Fruit fly (Drosophila melanogaster) whole organism, embryonic: Measurements from ENCODE around the gene Cdc5.

ENCODE experiments used
- CG17186 ChIP-seq: fragments of 200-800 bp; sonication (Bioruptor generic); optimal IDR thresholded peaks from 3 replicates; lab custom pipeline; 2017; ENCODE audit warnings: missing biosample characterization, missing genetic modification reagents, missing genetic modification characterization
- CG4404 ChIP-seq: fragments of 200-800 bp; sonication (Bioruptor generic); IDR thresholded peaks from 2 replicates; pipeline ENCODE4 v1.3.6; 2022; ENCODE audit warnings: missing biosample characterization, missing genetic modification characterization
- cwo ChIP-seq: fragments of 200-800 bp; sonication (Bioruptor generic); optimal IDR thresholded peaks from 3 replicates; lab custom pipeline; 2017; ENCODE audit warnings: missing biosample characterization, missing genetic modification characterization, mild to moderate bottlenecking, moderate library complexity, missing genetic modification reagents
- sens-2 ChIP-seq: fragments of 200-800 bp; sonication (Bioruptor generic); IDR thresholded peaks from 2 replicates; pipeline ENCODE4 v1.3.6; 2022; ENCODE audit warnings: missing biosample characterization, missing genetic modification characterization

- TF ChIP-seq CG17186 (no peak), sens-2 (GFP tag; lab: Robert Waterston, UW) (no peak), CG4404 (no peak), cwo (GFP tag; lab: Kevin White, UChicago) (no peak)
Measured at dm6 chr3L:321495-321894, 39.7 kb downstream of the Cdc5 start.
